Worm (Caenorhabditis elegans) whole organism, L2 larva: ENCODE measurements around the gene E02C12.10.

Source experiments
- R02D3.7 ChIP-seq: fragments of 150-350 bp; optimal IDR thresholded peaks from 2 replicates; lab custom pipeline; 2014; ENCODE audit warnings: missing biosample characterization, missing genetic modification characterization
- ama-1 ChIP-seq: fragments of 150-350 bp; optimal IDR thresholded peaks from 2 replicates; lab custom pipeline; 2018; ENCODE audit warnings: inconsistent platforms
- lin-13 ChIP-seq: fragments of 150-350 bp; optimal IDR thresholded peaks from 2 replicates; lab custom pipeline; 2014; ENCODE audit warnings: missing biosample characterization, missing genetic modification reagents, missing genetic modification characterization
- lsy-2 ChIP-seq, 2 experiments: fragments of 150-350 bp in 1 of 2; sonication (generic microtip) in 1 of 2; optimal IDR thresholded peaks; 2 replicates each; lab custom pipeline; 2014 to 2017; ENCODE audit warnings: missing biosample characterization in 2 of 2, missing genetic modification characterization in 2 of 2
- skn-1 ChIP-seq: sonication (generic microtip); optimal IDR thresholded peaks from 2 replicates; lab custom pipeline; 2017; ENCODE audit warnings: missing biosample characterization, missing genetic modification characterization
- unc-39 ChIP-seq: fragments of 150-350 bp; optimal IDR thresholded peaks from 2 replicates; lab custom pipeline; 2014; ENCODE audit warnings: missing biosample characterization, missing genetic modification characterization

DNA sequence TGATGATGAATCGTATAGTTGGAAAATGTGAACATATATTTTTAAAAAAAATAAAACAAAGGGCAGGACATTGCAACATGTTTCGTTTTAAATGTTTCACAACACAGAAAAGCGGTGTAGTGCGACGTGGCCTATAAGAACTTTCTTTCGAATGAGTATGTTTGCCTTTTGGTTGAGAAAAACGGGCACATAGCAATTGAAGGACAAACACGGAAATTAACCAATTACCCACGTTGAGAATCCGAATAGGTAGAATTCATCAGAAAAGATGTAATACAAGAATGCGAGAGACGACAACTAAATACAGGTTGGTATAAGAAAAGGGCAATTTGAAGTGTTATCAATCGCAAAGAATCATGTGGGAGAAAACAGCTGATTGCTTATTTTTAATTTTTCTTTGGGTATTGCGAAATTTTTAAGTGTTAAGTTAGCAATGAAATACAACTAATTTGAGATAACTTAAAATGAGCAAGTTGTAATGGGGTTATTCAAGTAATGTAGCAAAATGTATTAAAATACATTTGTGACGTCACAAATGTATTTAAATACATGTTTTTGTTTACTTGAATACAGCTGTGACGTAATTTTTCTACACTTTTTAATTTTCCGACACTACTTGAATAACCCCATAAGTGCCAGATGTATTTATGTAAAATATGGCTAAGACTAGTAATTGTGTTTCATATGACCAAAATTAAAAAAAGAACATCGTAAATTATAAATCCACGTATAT is 44.7 kb downstream of the E02C12.10 start, which contains the start of gene acl-14:
- TF ChIP-seq lsy-2 (tag; optimal IDR thresholded peaks at IDR 0.05; lab: Kevin White, UChicago): no peak
- TF ChIP-seq skn-1: no peak
- TF ChIP-seq R02D3.7: no peak
- TF ChIP-seq ama-1: no peak
- TF ChIP-seq lin-13 (GFP tag; lab: Kevin White, UChicago): no peak
- TF ChIP-seq unc-39 (tag; lab: Kevin White, UChicago): no peak
